Worm (Caenorhabditis elegans) whole organism, L3 larva: ENCODE data around the gene lgc-26.

Experiments used
- daf-12 ChIP-seq: fragments of 150-350 bp; optimal IDR thresholded peaks from 2 replicates; lab custom pipeline; 2014; ENCODE audit warnings: missing biosample characterization, missing genetic modification reagents, missing genetic modification characterization
- egl-27 ChIP-seq: sonication (generic microtip); optimal IDR thresholded peaks from 4 replicates; lab custom pipeline; 2017; ENCODE audit warnings: missing biosample characterization, missing genetic modification reagents, missing genetic modification characterization
- fos-1 ChIP-seq: fragments of 150-350 bp; optimal IDR thresholded peaks from 2 replicates; lab custom pipeline; 2014; ENCODE audit warnings: missing biosample characterization, missing genetic modification characterization
- mdl-1 ChIP-seq: fragments of 150-350 bp; optimal IDR thresholded peaks from 2 replicates; lab custom pipeline; 2014; ENCODE audit warnings: missing biosample characterization, missing genetic modification characterization
- nhr-23 ChIP-seq: fragments of 150-350 bp; optimal IDR thresholded peaks from 2 replicates; lab custom pipeline; 2014; ENCODE audit warnings: missing biosample characterization, missing genetic modification reagents, missing genetic modification characterization
- nhr-25 ChIP-seq: sonication (generic microtip); optimal IDR thresholded peaks from 2 replicates; lab custom pipeline; 2017; ENCODE audit warnings: missing biosample characterization, missing genetic modification characterization
- pha-4 ChIP-seq: fragments of 150-350 bp; optimal IDR thresholded peaks from 2 replicates; lab custom pipeline; 2014; ENCODE audit warnings: missing biosample characterization, missing genetic modification reagents, missing genetic modification characterization
- snpc-4 ChIP-seq: fragments of 150-350 bp; optimal IDR thresholded peaks from 2 replicates; lab custom pipeline; 2014; ENCODE audit warnings: missing biosample characterization, missing genetic modification characterization
- tbx-2 ChIP-seq: sonication (generic microtip); optimal IDR thresholded peaks from 2 replicates; lab custom pipeline; 2016; ENCODE audit warnings: mild to moderate bottlenecking, missing genetic modification characterization, missing compliant biosample characterization

- TF ChIP-seq nhr-23 (tag; lab: Kevin White, UChicago) (no peak), snpc-4 (tag; lab: Kevin White, UChicago) (no peak), egl-27 (tag; lab: Kevin White, UChicago) (no peak), daf-12 (no peak), fos-1 (tag; lab: Kevin White, UChicago) (no peak), pha-4 (tag; lab: Kevin White, UChicago) (no peak), tbx-2 (tag; lab: Kevin White, UChicago) (no peak), mdl-1 (tag; lab: Kevin White, UChicago) (no peak), nhr-25 (tag; lab: Kevin White, UChicago) (no peak)
Observed at ce11 chrV:238094-238493, 30.0 kb upstream of the lgc-26 start, which contains the start of gene R02C2.1.
